Fruit fly (Drosophila melanogaster): Measurements from ENCODE around the gene CG14325.

Gene CG14325

DNA sequence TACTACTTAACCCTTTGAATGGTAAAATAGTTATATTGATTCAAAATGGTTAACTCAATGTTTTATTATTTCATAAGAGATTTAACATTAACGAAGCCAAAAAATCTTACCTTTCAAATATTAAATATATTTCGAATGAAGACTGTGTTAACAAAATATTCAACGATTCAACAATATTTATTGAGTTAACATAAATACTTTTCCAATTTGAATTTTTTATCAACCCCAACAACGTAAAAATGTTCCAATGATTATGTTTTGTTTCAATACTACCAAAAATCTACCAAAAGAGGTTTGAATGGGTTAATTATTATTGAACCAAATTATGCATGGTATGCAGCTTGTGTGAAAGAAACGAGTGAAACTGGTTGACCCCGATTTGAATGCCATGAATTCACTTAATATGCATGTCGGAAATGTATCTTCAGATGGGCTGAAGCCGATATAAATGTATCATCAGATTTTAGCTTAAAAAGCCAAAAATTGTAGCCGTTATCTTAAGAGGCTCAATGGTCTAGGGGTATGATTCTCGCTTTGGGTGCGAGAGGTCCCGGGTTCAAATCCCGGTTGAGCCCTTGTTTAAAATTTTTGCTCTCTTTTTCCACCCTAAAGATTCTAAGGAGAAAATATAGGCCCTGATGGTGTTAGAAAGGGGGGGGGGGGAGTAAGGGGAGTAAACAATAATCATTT lies 4.4 kb downstream of the CG14325 start (continued):
- TF ChIP-seq CG17361 (GFP tag; IDR thresholded peaks at IDR 0.05) (peak; percentile 31; the same call in 1 of the 3 replicates), CG18619 (GFP tag; optimal IDR thresholded peaks at IDR 0.05) (no peak), Myb (GFP tag; optimal IDR thresholded peaks at IDR 0.05) (no peak), CG5953 (GFP tag; IDR thresholded peaks at IDR 0.05) (no peak), CG9215 (GFP tag; IDR thresholded peaks at IDR 0.05) (no peak), insv (GFP tag; optimal IDR thresholded peaks at IDR 0.05) (no peak), Bgb (GFP tag; IDR thresholded peaks at IDR 0.05; ENCODE audit: partially characterized antibody) (peak; percentile 28; the same call in 1 of the 2 replicates), so (GFP tag; IDR thresholded peaks at IDR 0.05) (no peak), stc (GFP tag; IDR thresholded peaks at IDR 0.05) (no peak), CG4820 (GFP tag; optimal IDR thresholded peaks at IDR 0.05) (no peak), Hsf (GFP tag; optimal IDR thresholded peaks at IDR 0.05) (no peak), CG15514 (GFP tag; optimal IDR thresholded peaks at IDR 0.05) (no peak), Hmr (GFP tag; optimal IDR thresholded peaks at IDR 0.05) (no peak)

DNA sequence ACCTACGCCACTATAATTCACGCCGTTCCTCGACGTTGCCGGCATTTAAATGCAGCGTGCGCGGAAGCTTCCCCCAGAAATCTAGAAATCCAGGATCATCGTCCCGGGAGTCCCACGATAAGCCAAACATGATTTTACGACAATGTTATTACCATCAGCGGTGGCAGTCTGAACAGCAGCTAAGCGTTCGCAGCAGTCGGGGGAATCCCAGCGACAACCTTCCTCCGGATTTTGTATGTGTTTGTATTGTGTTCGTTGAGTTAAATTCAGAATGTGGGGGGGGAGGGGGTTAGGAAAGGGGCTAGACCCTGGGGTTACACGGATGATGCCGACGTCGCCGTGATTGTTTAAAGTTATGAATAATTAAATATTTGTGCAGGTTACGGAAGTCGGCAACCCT lies 17.1 kb downstream of the CG14325 start:
- TF ChIP-seq CG13894 (tag; optimal IDR thresholded peaks at IDR 0.05) (peak; percentile 52), Ets65A (GFP tag) (peak; percentile 73), BtbVII (GFP tag; optimal IDR thresholded peaks at IDR 0.05) (no peak), abd-A (tag; optimal IDR thresholded peaks at IDR 0.05) (peak; percentile 5), CG3407 (GFP tag; optimal IDR thresholded peaks at IDR 0.05) (no peak), crol (GFP tag; IDR thresholded peaks at IDR 0.05) (0 out of 2 replicates have a peak, but pooled peaks have one; percentile 42), rib (GFP tag; IDR thresholded peaks at IDR 0.05) (no peak), Dfd (GFP tag; optimal IDR thresholded peaks at IDR 0.05) (no peak)

DNA sequence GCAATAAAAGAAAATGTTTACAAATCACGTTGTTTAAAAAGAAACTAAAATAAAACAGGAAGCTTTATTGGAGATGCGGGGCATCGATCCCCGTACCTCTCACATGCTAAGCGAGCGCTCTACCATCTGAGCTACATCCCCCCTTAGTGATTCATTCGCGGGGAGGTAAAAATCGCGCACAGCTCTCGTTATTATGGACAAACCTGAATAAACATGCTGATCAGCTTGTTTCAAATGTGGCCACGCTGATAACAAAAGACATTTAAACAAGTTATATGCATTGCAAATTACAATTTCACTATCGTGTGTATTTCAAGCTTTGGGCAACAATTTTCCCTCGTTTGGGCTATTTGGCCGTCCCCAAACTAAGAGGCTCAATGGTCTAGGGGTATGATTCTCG lies 18.3 kb downstream of the CG14325 start:
- TF ChIP-seq ash1 (GFP tag; optimal IDR thresholded peaks at IDR 0.05) (no peak), slou (GFP tag; optimal IDR thresholded peaks at IDR 0.05) (no peak), Bdp1 (GFP tag; optimal IDR thresholded peaks at IDR 0.05) (peak; percentile 99), Hand (GFP tag; optimal IDR thresholded peaks at IDR 0.05) (no peak), Ravus (GFP tag; IDR thresholded peaks at IDR 0.05) (no peak), Nf-YA (GFP tag; IDR thresholded peaks at IDR 0.05) (no peak), CG10462 (GFP tag; optimal IDR thresholded peaks at IDR 0.05) (no peak), Jarid2 (GFP tag; optimal IDR thresholded peaks at IDR 0.05) (no peak), CG9215 (GFP tag; IDR thresholded peaks at IDR 0.05) (no peak), Hr3 (GFP tag; optimal IDR thresholded peaks at IDR 0.05) (no peak), dati (GFP tag; IDR thresholded peaks at IDR 0.05) (no peak), pum (GFP tag; optimal IDR thresholded peaks at IDR 0.05) (no peak), CrebB (tag; optimal IDR thresholded peaks at IDR 0.05) (no peak), dpn (GFP tag; optimal IDR thresholded peaks at IDR 0.05) (no peak), CG34422 (GFP tag; IDR thresholded peaks at IDR 0.05) (no peak), CG4282 (GFP tag; optimal IDR thresholded peaks at IDR 0.05) (no peak), Sry-β (GFP tag; optimal IDR thresholded peaks at IDR 0.05) (no peak), CG7987 (GFP tag; optimal IDR thresholded peaks at IDR 0.05) (no peak), CG17385 (GFP tag; optimal IDR thresholded peaks at IDR 0.05) (no peak), CG32767 (GFP tag; IDR thresholded peaks at IDR 0.05) (no peak), D19B (GFP tag; optimal IDR thresholded peaks at IDR 0.05) (no peak), Dll (GFP tag; IDR thresholded peaks at IDR 0.05; ENCODE audit: partially characterized antibody) (peak; percentile 34; the same call in 1 of the 4 replicates), NC2β (GFP tag; optimal IDR thresholded peaks at IDR 0.05) (no peak), onecut (GFP tag; IDR thresholded peaks at IDR 0.05) (no peak), hth (optimal IDR thresholded peaks at IDR 0.05) (no peak), CG11560 (tag; IDR thresholded peaks at IDR 0.05) (no peak), sob (GFP tag; IDR thresholded peaks at IDR 0.05) (no peak), ssp (GFP tag; IDR thresholded peaks at IDR 0.05) (no peak), Atf-2 (GFP tag; optimal IDR thresholded peaks at IDR 0.05) (no peak), Xrp1 (GFP tag; IDR thresholded peaks at IDR 0.05) (no peak)
